Fruit fly (Drosophila melanogaster) whole organism, pupa: ENCODE data around the gene CG11581.

ENCODE experiments used
- CG8301 ChIP-seq: fragments of 200-800 bp; sonication (Bioruptor generic); optimal IDR thresholded peaks from 2 replicates; lab custom pipeline; 2018; ENCODE audit warnings: missing biosample characterization, mild to moderate bottlenecking, missing genetic modification characterization
- CG9948 ChIP-seq: fragments of 200-800 bp; sonication (Bioruptor generic); optimal IDR thresholded peaks from 2 replicates; lab custom pipeline; 2018; ENCODE audit warnings: missing biosample characterization, mild to moderate bottlenecking, missing genetic modification characterization, moderate library complexity
- EcR ChIP-seq: fragments of 200-800 bp; sonication (Bioruptor generic); optimal IDR thresholded peaks from 3 replicates; lab custom pipeline; 2019; ENCODE audit warnings: missing biosample characterization, missing genetic modification characterization, mild to moderate bottlenecking, moderate library complexity, missing genetic modification reagents
- Pif1A ChIP-seq: fragments of 200-800 bp; sonication (Bioruptor generic); optimal IDR thresholded peaks from 3 replicates; lab custom pipeline; 2016; ENCODE audit warnings: missing biosample characterization, missing genetic modification characterization
- Pif1B ChIP-seq: fragments of 200-800 bp; sonication (Bioruptor generic); optimal IDR thresholded peaks from 3 replicates; lab custom pipeline; 2016; ENCODE audit warnings: missing biosample characterization, missing genetic modification characterization
- fd96Ca ChIP-seq: fragments of 200-800 bp; sonication (Bioruptor generic); IDR thresholded peaks from 3 replicates; pipeline ENCODE4 v1.3.6; 2022; ENCODE audit warnings: missing biosample characterization, missing genetic modification characterization

- TF ChIP-seq Pif1A (GFP tag; lab: Kevin White, UChicago) (peak; percentile 48), Pif1B (peak; percentile 46), CG9948 (peak; percentile 86), EcR (GFP tag; lab: Kevin White, UChicago) (peak; percentile 6), CG8301 (tag; lab: Kevin White, UChicago) (peak; percentile 88), fd96Ca (peak; percentile 57)
Measured at dm6 chrX:14214505-14215449, 38.1 kb downstream of the CG11581 start.
